Worm (Caenorhabditis elegans): ENCODE results near the gene rabx-5.

ce11 chrIII:10600894-10601293 lies 4.3 kb upstream of the rabx-5 start:
- TF ChIP-seq daf-12 (tag; optimal IDR thresholded peaks at IDR 0.05) = no peak
- no peak for TF ChIP-seq fkh-10 (GFP tag; optimal IDR thresholded peaks at IDR 0.05)

All from whole organism, L3 larva.